Fruit fly (Drosophila melanogaster): ENCODE results near the gene awd.

dm6 chr3R:31724580-31725320, 21.1 kb downstream of the awd start:
- TF ChIP-seq CG12768 (GFP tag; optimal IDR thresholded peaks at IDR 0.05) (no peak), Mnt (GFP tag; optimal IDR thresholded peaks at IDR 0.05) (no peak), CG33017 (tag; optimal IDR thresholded peaks at IDR 0.05) (no peak), CG7045 (GFP tag; optimal IDR thresholded peaks at IDR 0.05) (no peak), pad (GFP tag; optimal IDR thresholded peaks at IDR 0.05) (peak; percentile 36), CG5204 (GFP tag; optimal IDR thresholded peaks at IDR 0.05) (no peak)

Data from whole organism, adult.